Fruit fly (Drosophila melanogaster): Measurements from ENCODE around the gene grn.

The grn gene

DNA sequence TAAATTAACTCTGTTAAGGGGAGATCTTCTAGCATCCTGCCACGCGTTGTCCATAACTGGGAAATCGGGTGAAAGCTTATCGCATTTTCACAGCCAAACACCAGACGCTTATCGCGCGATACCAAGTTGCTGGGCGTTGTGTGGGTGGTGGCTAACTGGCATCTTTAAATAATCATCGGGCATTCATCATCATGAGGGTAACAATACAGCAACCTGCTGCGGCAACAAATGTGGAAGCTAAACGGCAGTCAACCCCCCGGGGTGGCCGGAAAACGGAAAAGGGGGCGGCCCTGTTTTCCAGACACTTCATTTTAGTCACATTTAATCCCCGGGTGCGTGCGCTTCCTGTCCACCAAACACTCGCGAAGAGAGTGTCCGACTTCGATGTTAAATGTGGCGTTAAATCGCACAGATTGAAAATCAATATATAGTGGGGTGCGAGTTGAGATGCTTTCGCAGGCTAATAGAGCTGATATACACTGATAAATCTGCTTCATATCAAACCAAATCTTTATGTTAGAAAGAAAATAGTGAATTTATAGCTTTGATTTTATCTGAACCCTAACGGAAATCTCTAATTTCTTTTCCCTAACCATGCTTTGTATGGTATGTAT lies 28.6 kb downstream of the grn start:
- peak in 1 of 2 experiments; percentile 4 for TF ChIP-seq tll (GFP tag; optimal IDR thresholded peaks at IDR 0.05)
- no peak for TF ChIP-seq row (GFP tag; IDR thresholded peaks at IDR 0.05)
- no peak for TF ChIP-seq Oli (tag; optimal IDR thresholded peaks at IDR 0.05)
- TF ChIP-seq Usf (GFP tag; optimal IDR thresholded peaks at IDR 0.05) = no peak
- TF ChIP-seq Taf1 (GFP tag; IDR thresholded peaks at IDR 0.05) = no peak
- TF ChIP-seq CG15073 (GFP tag; optimal IDR thresholded peaks at IDR 0.05) = no peak
- no peak for TF ChIP-seq CG32767 (GFP tag; IDR thresholded peaks at IDR 0.05)
- TF ChIP-seq oc (tag; optimal IDR thresholded peaks at IDR 0.05) = peak; percentile 61
- no peak for TF ChIP-seq Sox102F (GFP tag; optimal IDR thresholded peaks at IDR 0.05)
- TF ChIP-seq tio (GFP tag; optimal IDR thresholded peaks at IDR 0.05) = no peak
- no peak for TF ChIP-seq HmgZ (tag; optimal IDR thresholded peaks at IDR 0.05)
- TF ChIP-seq en (GFP tag; optimal IDR thresholded peaks at IDR 0.05) = no peak
- no peak for TF ChIP-seq CG2129 (GFP tag; IDR thresholded peaks at IDR 0.05; ENCODE audit: partially characterized antibody)
- no peak for TF ChIP-seq E2f2 (GFP tag; IDR thresholded peaks at IDR 0.05)
- TF ChIP-seq CG17385 (GFP tag; optimal IDR thresholded peaks at IDR 0.05) = no peak
- TF ChIP-seq CG31224 (GFP tag; IDR thresholded peaks at IDR 0.05) = no peak
- peak; percentile 48 for TF ChIP-seq pros (GFP tag; optimal IDR thresholded peaks at IDR 0.05)
- no peak for TF ChIP-seq CG8924 (tag; optimal IDR thresholded peaks at IDR 0.05)
- TF ChIP-seq Neu2 (GFP tag; optimal IDR thresholded peaks at IDR 0.05; ENCODE audit: borderline replicate concordance) = no peak
- no peak for TF ChIP-seq CG4328 (GFP tag; optimal IDR thresholded peaks at IDR 0.05)
- TF ChIP-seq kah (GFP tag; optimal IDR thresholded peaks at IDR 0.05) = no peak
- TF ChIP-seq E2f1 (GFP tag; IDR thresholded peaks at IDR 0.05) = no peak
- TF ChIP-seq Kr (GFP tag; optimal IDR thresholded peaks at IDR 0.05) = no peak
- peak; percentile 78 for TF ChIP-seq grn (GFP tag; optimal IDR thresholded peaks at IDR 0.05)
- no peak for TF ChIP-seq gcm2 (GFP tag; optimal IDR thresholded peaks at IDR 0.05)
- TF ChIP-seq lov (optimal IDR thresholded peaks at IDR 0.05) = no peak
- TF ChIP-seq lov (GFP tag; IDR thresholded peaks at IDR 0.05) = no peak
- TF ChIP-seq Nf-YB (GFP tag; optimal IDR thresholded peaks at IDR 0.05) = no peak
- no peak for TF ChIP-seq CG6175 (GFP tag; IDR thresholded peaks at IDR 0.05)
- TF ChIP-seq HmgD (GFP tag; optimal IDR thresholded peaks at IDR 0.05) = no peak
- no peak for TF ChIP-seq pan (optimal IDR thresholded peaks at IDR 0.05)
- no peak for TF ChIP-seq pan (GFP tag; optimal IDR thresholded peaks at IDR 0.05 in 1 of 2, IDR thresholded peaks at IDR 0.05 in 1 of 2)
- TF ChIP-seq odd (GFP tag; optimal IDR thresholded peaks at IDR 0.05) = no peak
- no peak for TF ChIP-seq ftz-f1 (GFP tag; optimal IDR thresholded peaks at IDR 0.05)
- no peak for TF ChIP-seq CG30403 (GFP tag; optimal IDR thresholded peaks at IDR 0.05)
- no peak for TF ChIP-seq al (GFP tag; IDR thresholded peaks at IDR 0.05)
- no peak for TF ChIP-seq CG4730 (GFP tag; IDR thresholded peaks at IDR 0.05)
- TF ChIP-seq CG17829 (tag; optimal IDR thresholded peaks at IDR 0.05) = no peak
- TF ChIP-seq Bteb2 (GFP tag; optimal IDR thresholded peaks at IDR 0.05) = no peak
- TF ChIP-seq PHDP (tag; optimal IDR thresholded peaks at IDR 0.05) = no peak
- TF ChIP-seq onecut (GFP tag; IDR thresholded peaks at IDR 0.05) = peak; percentile 81
- TF ChIP-seq gsb-n (tag; optimal IDR thresholded peaks at IDR 0.05) = no peak
- TF ChIP-seq yki (optimal IDR thresholded peaks at IDR 0.05) = no peak
- TF ChIP-seq CG18011 (GFP tag; optimal IDR thresholded peaks at IDR 0.05) = no peak
- TF ChIP-seq CG18599 (GFP tag; optimal IDR thresholded peaks at IDR 0.05) = no peak
- 0 out of 2 replicates have a peak, but pooled peaks have one; percentile 15 for TF ChIP-seq CG17328 (GFP tag; IDR thresholded peaks at IDR 0.05)
- no peak for TF ChIP-seq CG9215 (GFP tag; IDR thresholded peaks at IDR 0.05)
- no peak for TF ChIP-seq CG11504 (tag; optimal IDR thresholded peaks at IDR 0.05)
- no peak for TF ChIP-seq esg (GFP tag; conservative IDR thresholded peaks at IDR 0.05)
- TF ChIP-seq Mes4 (GFP tag; optimal IDR thresholded peaks at IDR 0.05) = no peak
- no peak for TF ChIP-seq CG9437 (GFP tag; optimal IDR thresholded peaks at IDR 0.05)
- TF ChIP-seq Hey (tag; optimal IDR thresholded peaks at IDR 0.05) = peak; percentile 76

Data from whole organism, embryonic.